Fruit fly (Drosophila melanogaster) whole organism, pupa: ENCODE data around the gene ScpX.

Experiments
- CG13204 ChIP-seq: fragments of 200-800 bp; sonication (Bioruptor generic); optimal IDR thresholded peaks from 2 replicates; lab custom pipeline; 2018; ENCODE audit warnings: missing biosample characterization, mild to moderate bottlenecking, missing genetic modification characterization, moderate library complexity
- D1 ChIP-seq: fragments of 200-800 bp; sonication (Bioruptor generic); optimal IDR thresholded peaks from 2 replicates; lab custom pipeline; 2018; ENCODE audit warnings: missing biosample characterization, mild to moderate bottlenecking, missing genetic modification characterization, moderate library complexity
- EcR ChIP-seq: fragments of 200-800 bp; sonication (Bioruptor generic); optimal IDR thresholded peaks from 3 replicates; lab custom pipeline; 2019; ENCODE audit warnings: missing biosample characterization, missing genetic modification characterization, mild to moderate bottlenecking, moderate library complexity, missing genetic modification reagents
- Ets98B ChIP-seq: fragments of 200-800 bp; sonication (Bioruptor generic); IDR thresholded peaks from 2 replicates; pipeline ENCODE4 v1.3.6; 2022; ENCODE audit warnings: missing biosample characterization, missing genetic modification characterization
- gl ChIP-seq: fragments of 200-800 bp; sonication (Bioruptor generic); optimal IDR thresholded peaks from 2 replicates; lab custom pipeline; 2018; ENCODE audit warnings: missing biosample characterization, mild to moderate bottlenecking, missing genetic modification characterization
- rn ChIP-seq: fragments of 200-800 bp; sonication (Bioruptor generic); IDR thresholded peaks from 2 replicates; pipeline ENCODE4 v1.3.6; 2022; ENCODE audit warnings: missing biosample characterization, missing genetic modification characterization

DNA sequence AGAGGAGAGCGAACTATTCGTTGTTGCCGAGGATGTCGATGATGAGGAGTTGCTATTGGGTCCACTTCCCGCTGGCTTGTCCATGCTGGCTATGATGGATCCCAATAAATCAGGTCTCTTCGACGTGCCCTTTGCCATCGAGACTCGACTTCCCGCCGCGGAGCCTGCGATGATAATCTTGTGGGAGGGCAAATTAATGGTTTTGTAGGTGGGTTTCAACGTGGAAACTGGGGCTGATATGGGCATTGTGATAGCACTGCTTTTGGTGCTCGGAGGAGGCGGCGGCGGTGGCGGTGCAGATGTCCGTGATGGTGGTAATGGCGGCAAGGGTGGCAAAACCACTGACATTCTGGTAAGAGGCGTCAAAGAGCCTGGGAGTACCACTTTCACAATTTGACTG, 3.5 kb downstream of the ScpX start:
- no peak for TF ChIP-seq Ets98B (GFP tag; lab: Robert Waterston, UW)
- TF ChIP-seq EcR (GFP tag; lab: Kevin White, UChicago): no peak
- no peak for TF ChIP-seq rn (GFP tag; lab: Robert Waterston, UW)
- no peak for TF ChIP-seq D1 (tag; lab: Kevin White, UChicago)
- TF ChIP-seq CG13204 (GFP tag; lab: Kevin White, UChicago): no peak
- no peak for TF ChIP-seq gl
